Worm (Caenorhabditis elegans) whole organism, L1 larva: ENCODE data around the gene str-140.

Experiments used
- F16B12.6 ChIP-seq: fragments of 150-350 bp; optimal IDR thresholded peaks from 2 replicates; lab custom pipeline; 2014; ENCODE audit warnings: missing biosample characterization, missing genetic modification characterization
- ceh-82 ChIP-seq, 3 experiments: fragments of 150-350 bp in 1 of 3; sonication (generic microtip) in 2 of 3; optimal IDR thresholded peaks; 2 replicates each; lab custom pipeline; 2014 to 2017; ENCODE audit warnings: missing biosample characterization in 3 of 3, missing genetic modification characterization in 3 of 3
- dpl-1 ChIP-seq, 3 experiments: fragments of 150-350 bp in 2 of 3; sonication (generic microtip) in 1 of 3; optimal IDR thresholded peaks; 2 replicates each; lab custom pipeline; 2014 to 2017; ENCODE audit warnings: missing biosample characterization in 3 of 3, missing genetic modification characterization in 3 of 3, missing genetic modification reagents in 3 of 3
- efl-1 ChIP-seq, 4 experiments: fragments of 150-350 bp; optimal IDR thresholded peaks in 3 of 4; peaks in 1 of 4; 1 replicate in 1 of 4; 2 replicates in 3 of 4; lab custom pipeline; 2014; ENCODE audit warnings: missing biosample characterization in 2 of 4, missing genetic modification characterization in 2 of 4, missing genetic modification reagents in 2 of 4
- elt-2 ChIP-seq: sonication (generic microtip); optimal IDR thresholded peaks from 2 replicates; lab custom pipeline; 2016; ENCODE audit warnings: missing genetic modification characterization, mild to moderate bottlenecking, inconsistent platforms, missing compliant biosample characterization, missing genetic modification reagents
- elt-3 ChIP-seq, 6 experiments: fragments of 150-350 bp in 1 of 6; sonication (generic microtip); optimal IDR thresholded peaks; 2 replicates each; lab custom pipeline; 2017 to 2018; ENCODE audit warnings: missing biosample characterization in 6 of 6, missing genetic modification characterization in 6 of 6, inconsistent platforms in 1 of 6
- fkh-10 ChIP-seq: sonication (generic microtip); optimal IDR thresholded peaks from 2 replicates; lab custom pipeline; 2017; ENCODE audit warnings: missing biosample characterization, missing genetic modification reagents, missing genetic modification characterization
- nhr-19 ChIP-seq: fragments of 200-800 bp; sonication (Bioruptor generic); conservative IDR thresholded peaks from 2 replicates; pipeline ENCODE4 v1.3.6; 2022; ENCODE audit warnings: missing genetic modification characterization, missing compliant biosample characterization
- nhr-85 ChIP-seq: sonication (generic microtip); peaks from one replicate; lab custom pipeline; 2016; ENCODE audit warnings: missing genetic modification characterization, inconsistent platforms, missing compliant biosample characterization
- snpc-4 ChIP-seq: fragments of 150-350 bp; optimal IDR thresholded peaks from 2 replicates; lab custom pipeline; 2014; ENCODE audit warnings: missing biosample characterization, missing genetic modification characterization
- ztf-11 ChIP-seq, 2 experiments: sonication (generic microtip); optimal IDR thresholded peaks; 2 replicates each; lab custom pipeline; 2016 to 2017; ENCODE audit warnings: missing genetic modification characterization in 2 of 2, missing biosample characterization in 1 of 2, missing compliant biosample characterization in 1 of 2

DNA sequence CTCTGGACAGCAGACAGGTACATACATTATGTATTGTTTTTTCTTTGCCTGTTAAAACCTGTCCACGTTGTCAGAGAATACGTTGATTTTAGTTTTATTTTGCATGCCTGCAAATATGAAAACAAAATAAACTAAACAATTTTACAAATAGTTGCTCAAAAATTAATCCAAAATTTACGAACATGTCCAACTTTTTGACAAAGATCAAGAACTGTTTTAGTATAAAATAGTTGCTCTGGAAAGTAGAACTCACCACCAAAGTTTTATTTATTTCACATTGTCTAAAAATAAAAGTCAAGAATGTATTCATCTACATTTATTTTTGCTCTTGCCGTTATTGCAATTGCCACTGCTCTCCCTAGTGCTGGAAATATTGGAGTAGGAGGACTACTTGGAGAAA lies 36.8 kb upstream of the str-140 start, which contains the start of gene srlf-16:
- TF ChIP-seq fkh-10 (GFP tag; lab: Kevin White, UChicago) (no peak), elt-3 (tag; optimal IDR thresholded peaks at IDR 0.05; lab: Kevin White, UChicago) (no peak), efl-1 (optimal IDR thresholded peaks at IDR 0.05; lab: Kevin White, UChicago) (no peak), efl-1 (GFP tag; optimal IDR thresholded peaks at IDR 0.05 in 1 of 2; lab: Kevin White, UChicago) (no peak), ztf-11 (tag; optimal IDR thresholded peaks at IDR 0.05; lab: Kevin White, UChicago) (no peak), snpc-4 (tag; lab: Kevin White, UChicago) (no peak), dpl-1 (GFP tag; optimal IDR thresholded peaks at IDR 0.05; lab: Kevin White, UChicago) (no peak), nhr-85 (tag; lab: Kevin White, UChicago) (no peak), nhr-19 (GFP tag; lab: Robert Waterston, UW) (no peak), elt-2 (tag; lab: Kevin White, UChicago) (no peak), F16B12.6 (tag; lab: Kevin White, UChicago) (no peak), ceh-82 (tag; optimal IDR thresholded peaks at IDR 0.05; lab: Kevin White, UChicago) (no peak)
